Worm (Caenorhabditis elegans) whole organism, L1 larva: ENCODE measurements around the gene C17C3.11.

Experiments
- C16A3.4 ChIP-seq: fragments of 150-350 bp; optimal IDR thresholded peaks from 2 replicates; lab custom pipeline; 2014; ENCODE audit warnings: missing biosample characterization, missing genetic modification characterization
- C34B4.2 ChIP-seq: sonication (generic microtip); optimal IDR thresholded peaks from 2 replicates; lab custom pipeline; 2017; ENCODE audit warnings: mild to moderate bottlenecking, missing genetic modification characterization, missing compliant biosample characterization
- F16B12.6 ChIP-seq: fragments of 150-350 bp; optimal IDR thresholded peaks from 2 replicates; lab custom pipeline; 2014; ENCODE audit warnings: missing biosample characterization, missing genetic modification characterization
- aha-1 ChIP-seq: fragments of 150-350 bp; optimal IDR thresholded peaks from 2 replicates; lab custom pipeline; 2014; ENCODE audit warnings: missing biosample characterization, missing genetic modification characterization
- aly-2 ChIP-seq: fragments of 150-350 bp; optimal IDR thresholded peaks from 2 replicates; lab custom pipeline; 2014; ENCODE audit warnings: missing biosample characterization, missing genetic modification characterization
- blmp-1 ChIP-seq: fragments of 150-350 bp; optimal IDR thresholded peaks from 2 replicates; lab custom pipeline; 2014; ENCODE audit warnings: missing biosample characterization, missing genetic modification characterization
- ceh-8 ChIP-seq: fragments of 200-800 bp; sonication (Bioruptor generic); optimal IDR thresholded peaks from 2 replicates; lab custom pipeline; 2018; ENCODE audit warnings: mild to moderate bottlenecking, missing genetic modification characterization, moderate library complexity, missing compliant biosample characterization
- ceh-90 ChIP-seq: sonication (generic microtip); optimal IDR thresholded peaks from 2 replicates; lab custom pipeline; 2016; ENCODE audit warnings: missing genetic modification characterization, missing compliant biosample characterization
- egl-13 ChIP-seq: sonication (generic microtip); optimal IDR thresholded peaks from 2 replicates; lab custom pipeline; 2016; ENCODE audit warnings: missing genotype, missing genetic modification reagents, missing genetic modification characterization, missing compliant biosample characterization
- elt-3 ChIP-seq, 6 experiments: fragments of 150-350 bp in 1 of 6; sonication (generic microtip); optimal IDR thresholded peaks; 2 replicates each; lab custom pipeline; 2017 to 2018; ENCODE audit warnings: missing biosample characterization in 6 of 6, missing genetic modification characterization in 6 of 6, inconsistent platforms in 1 of 6
- ets-5 ChIP-seq: fragments of 200-800 bp; sonication (Bioruptor generic); IDR thresholded peaks from 2 replicates; pipeline ENCODE4 v1.3.6; 2022; ENCODE audit warnings: missing genetic modification characterization, missing compliant biosample characterization
- fos-1 ChIP-seq: fragments of 150-350 bp; optimal IDR thresholded peaks from 2 replicates; lab custom pipeline; 2014; ENCODE audit warnings: missing biosample characterization, missing genetic modification characterization
- grh-1 ChIP-seq: fragments of 200-800 bp; sonication (Bioruptor generic); IDR thresholded peaks from 2 replicates; pipeline ENCODE4 v1.3.6; 2022; ENCODE audit warnings: missing genetic modification reagents, missing genetic modification characterization, missing compliant biosample characterization
- hlh-17 ChIP-seq: fragments of 200-800 bp; sonication (Bioruptor generic); optimal IDR thresholded peaks from 2 replicates; lab custom pipeline; 2018; ENCODE audit warnings: missing genetic modification characterization, mild to moderate bottlenecking, missing compliant biosample characterization, moderate library complexity, borderline replicate concordance
- hlh-4 ChIP-seq: sonication (generic microtip); optimal IDR thresholded peaks from 2 replicates; lab custom pipeline; 2016; ENCODE audit warnings: mild to moderate bottlenecking, missing genetic modification characterization, missing compliant biosample characterization
- isw-1 ChIP-seq: fragments of 200-800 bp; sonication (Bioruptor generic); IDR thresholded peaks from 2 replicates; pipeline ENCODE4 v1.3.6; 2022; ENCODE audit warnings: missing genetic modification characterization, missing compliant biosample characterization
- lin-14 ChIP-seq: fragments of 200-800 bp; sonication (Bioruptor generic); optimal IDR thresholded peaks from 2 replicates; lab custom pipeline; 2018; ENCODE audit warnings: mild to moderate bottlenecking, missing genetic modification characterization, moderate library complexity, missing compliant biosample characterization
- lin-15B ChIP-seq: fragments of 150-350 bp; sonication (generic microtip); optimal IDR thresholded peaks from 3 replicates; lab custom pipeline; 2014; ENCODE audit warnings: missing biosample characterization, missing genetic modification characterization
- lin-35 ChIP-seq, 2 experiments: fragments of 150-350 bp; optimal IDR thresholded peaks; 2 replicates each; lab custom pipeline; 2014; ENCODE audit warnings: missing biosample characterization in 2 of 2, missing genetic modification characterization in 2 of 2, missing genetic modification reagents in 2 of 2
- lsy-2 ChIP-seq, 2 experiments: fragments of 150-350 bp; optimal IDR thresholded peaks; 2 replicates each; lab custom pipeline; 2014; ENCODE audit warnings: missing biosample characterization in 2 of 2, missing genetic modification characterization in 2 of 2
- mab-9 ChIP-seq: fragments of 200-800 bp; sonication (Bioruptor generic); IDR thresholded peaks from 2 replicates; pipeline ENCODE4 v1.3.6; 2022; ENCODE audit warnings: missing genetic modification reagents, missing genetic modification characterization, missing compliant biosample characterization
- mef-2 ChIP-seq: fragments of 150-350 bp; optimal IDR thresholded peaks from 2 replicates; lab custom pipeline; 2014; ENCODE audit warnings: missing biosample characterization, missing genetic modification characterization
- nhr-12 ChIP-seq: sonication (generic microtip); optimal IDR thresholded peaks from 2 replicates; lab custom pipeline; 2017; ENCODE audit warnings: missing biosample characterization, missing genetic modification characterization
- nhr-20 ChIP-seq: sonication (generic microtip); optimal IDR thresholded peaks from 2 replicates; lab custom pipeline; 2016; ENCODE audit warnings: mild to moderate bottlenecking, missing genetic modification characterization, missing compliant biosample characterization
- nhr-71 ChIP-seq: sonication (generic microtip); optimal IDR thresholded peaks from 2 replicates; lab custom pipeline; 2016; ENCODE audit warnings: mild to moderate bottlenecking, missing genetic modification characterization, moderate library complexity, missing compliant biosample characterization
- nhr-77 ChIP-seq: fragments of 150-350 bp; optimal IDR thresholded peaks from 2 replicates; lab custom pipeline; 2014; ENCODE audit warnings: missing biosample characterization, missing genetic modification characterization
- nhr-84 ChIP-seq: sonication (generic microtip); optimal IDR thresholded peaks from 2 replicates; lab custom pipeline; 2017; ENCODE audit warnings: missing biosample characterization, missing genetic modification characterization
- nhr-90 ChIP-seq: sonication (generic microtip); optimal IDR thresholded peaks from 2 replicates; lab custom pipeline; 2016; ENCODE audit warnings: mild to moderate bottlenecking, missing genetic modification characterization, missing compliant biosample characterization; ENCODE audit not compliant: poor library complexity
- pax-3 ChIP-seq: fragments of 200-800 bp; sonication (Bioruptor generic); optimal IDR thresholded peaks from 2 replicates; lab custom pipeline; 2018; ENCODE audit warnings: mild to moderate bottlenecking, missing genetic modification characterization, moderate library complexity, missing compliant biosample characterization
- pqm-1 ChIP-seq: sonication (generic microtip); optimal IDR thresholded peaks from 3 replicates; lab custom pipeline; 2017; ENCODE audit warnings: missing biosample characterization, missing genetic modification characterization
- rnt-1 ChIP-seq: sonication (generic microtip); optimal IDR thresholded peaks from 2 replicates; lab custom pipeline; 2016; ENCODE audit warnings: mild to moderate bottlenecking, missing genetic modification characterization, moderate library complexity, missing compliant biosample characterization
- snpc-4 ChIP-seq: fragments of 150-350 bp; optimal IDR thresholded peaks from 2 replicates; lab custom pipeline; 2014; ENCODE audit warnings: missing biosample characterization, missing genetic modification characterization
- snu-23 ChIP-seq: sonication (generic microtip); optimal IDR thresholded peaks from 2 replicates; lab custom pipeline; 2016; ENCODE audit warnings: missing genetic modification characterization, missing compliant biosample characterization
- sup-37 ChIP-seq: fragments of 200-800 bp; sonication (Bioruptor generic); optimal IDR thresholded peaks from 2 replicates; lab custom pipeline; 2018; ENCODE audit warnings: mild to moderate bottlenecking, missing genetic modification characterization, missing compliant biosample characterization
- unc-62 ChIP-seq: fragments of 150-350 bp; optimal IDR thresholded peaks from 2 replicates; lab custom pipeline; 2014; ENCODE audit warnings: missing biosample characterization, missing genetic modification reagents, missing genetic modification characterization
- unc-86 ChIP-seq: sonication (generic microtip); optimal IDR thresholded peaks from 2 replicates; lab custom pipeline; 2016; ENCODE audit warnings: missing genetic modification characterization, missing compliant biosample characterization
- unc-98 ChIP-seq: fragments of 200-800 bp; sonication (Bioruptor generic); IDR thresholded peaks from 2 replicates; pipeline ENCODE4 v1.3.6; 2022; ENCODE audit warnings: missing genetic modification characterization, missing compliant biosample characterization
- vab-15 ChIP-seq: sonication (generic microtip); optimal IDR thresholded peaks from 2 replicates; lab custom pipeline; 2017; ENCODE audit warnings: missing genotype, mild to moderate bottlenecking, missing genetic modification characterization, missing compliant biosample characterization
- ztf-11 ChIP-seq, 2 experiments: sonication (generic microtip); optimal IDR thresholded peaks; 2 replicates each; lab custom pipeline; 2016 to 2017; ENCODE audit warnings: missing genetic modification characterization in 2 of 2, missing biosample characterization in 1 of 2, missing compliant biosample characterization in 1 of 2
- ztf-4 ChIP-seq: fragments of 150-350 bp; optimal IDR thresholded peaks from 2 replicates; lab custom pipeline; 2014; ENCODE audit warnings: missing biosample characterization, missing genetic modification characterization

The C17C3.11 gene

DNA sequence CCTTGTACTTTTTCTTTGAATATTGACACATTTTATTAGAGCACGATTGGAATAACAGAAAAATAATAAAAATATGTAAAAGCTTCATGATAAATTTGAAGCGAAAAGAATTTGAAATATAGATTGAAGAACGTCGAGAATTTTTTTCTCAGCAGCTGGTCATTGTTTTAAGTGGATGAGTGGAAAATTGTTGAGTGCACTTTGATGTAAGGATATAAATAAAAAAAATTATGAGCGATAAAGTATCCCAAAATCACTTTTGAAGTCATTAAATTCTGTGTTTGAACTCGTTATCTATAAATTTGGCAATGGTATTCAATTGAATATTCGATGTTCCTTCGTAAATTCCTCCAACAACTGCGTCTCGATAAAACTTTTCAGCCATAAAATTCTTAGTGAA, 7.1 kb downstream of the C17C3.11 start, which contains the start of gene ins-13:
ins-13 (minus strand) TSS at position 101 of the 400 bp plus-strand sequence.
- TF ChIP-seq snpc-4 (no peak), sup-37 (GFP tag; lab: Kevin White, UChicago) (no peak), pax-3 (no peak), ztf-11 (tag; optimal IDR thresholded peaks at IDR 0.05; lab: Kevin White, UChicago) (no peak), hlh-4 (no peak), nhr-77 (tag; lab: Kevin White, UChicago) (no peak), elt-3 (tag; optimal IDR thresholded peaks at IDR 0.05; lab: Kevin White, UChicago) (no peak), ets-5 (no peak), lin-15B (no peak)

DNA sequence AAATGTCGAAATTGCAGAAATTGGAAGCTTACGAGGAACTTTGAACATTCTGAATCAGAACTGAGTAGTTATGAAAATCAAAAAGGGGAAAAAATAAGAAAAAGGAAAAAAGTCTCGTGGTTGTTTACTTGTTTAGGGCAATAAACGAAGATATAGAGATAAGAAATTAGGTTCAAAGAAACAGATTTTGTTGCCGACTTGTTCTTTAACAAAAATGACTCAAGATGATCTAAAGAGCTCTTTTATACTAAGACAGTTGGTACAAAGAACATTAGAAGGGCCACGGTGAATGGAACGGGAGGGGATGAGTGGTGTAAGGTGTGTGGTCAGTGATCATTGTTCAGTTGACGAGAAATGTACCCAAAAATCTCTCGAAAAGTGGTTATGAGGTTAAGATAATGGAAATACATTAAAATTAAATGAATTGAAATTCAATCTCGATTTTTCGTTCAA, 9.8 kb downstream of the C17C3.11 start, which contains the start of gene acdh-2:
acdh-2 (minus strand) TSS at position 51 of the 453 bp plus-strand sequence.
- TF ChIP-seq ceh-90 (no peak), nhr-71 (peak; percentile 51), fos-1 (tag; lab: Kevin White, UChicago) (no peak), snu-23 (peak; percentile 22), unc-98 (GFP tag; lab: Robert Waterston, UW) (no peak), lsy-2 (tag; optimal IDR thresholded peaks at IDR 0.05; lab: Kevin White, UChicago) (no peak)

DNA sequence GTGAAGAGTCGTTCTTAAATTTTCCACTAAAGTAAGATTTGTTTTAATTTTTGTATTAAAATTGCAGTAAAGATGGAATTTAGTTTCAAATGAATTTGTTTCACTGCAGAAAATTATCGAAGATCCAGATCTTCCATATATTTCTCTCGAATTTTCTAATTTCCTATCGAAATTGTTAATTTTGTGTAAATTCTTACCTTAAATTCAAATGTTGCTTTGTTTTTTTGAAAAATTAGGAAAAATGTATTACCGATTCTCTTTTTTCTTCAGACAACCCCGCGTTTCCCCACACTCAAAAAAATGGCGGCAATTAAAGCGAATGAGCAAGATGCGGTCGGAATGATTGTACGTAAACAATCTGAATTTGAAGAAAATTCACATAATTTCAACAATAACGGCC, 12.1 kb downstream of the C17C3.11 start, which contains the start of gene C17C3.6:
C17C3.6 (plus strand) TSS at position 301 of the 400 bp plus-strand sequence.
- TF ChIP-seq egl-13 (tag; lab: Kevin White, UChicago) = no peak
- TF ChIP-seq mef-2 = no peak
- no peak for TF ChIP-seq nhr-77 (tag; lab: Kevin White, UChicago)
- no peak for TF ChIP-seq ets-5
- TF ChIP-seq isw-1 (GFP tag; lab: Robert Waterston, UW) = no peak
- no peak for TF ChIP-seq rnt-1 (tag; lab: Kevin White, UChicago)
- no peak for TF ChIP-seq vab-15 (tag; lab: Kevin White, UChicago)
- no peak for TF ChIP-seq grh-1
- no peak for TF ChIP-seq hlh-17 (GFP tag; lab: Kevin White, UChicago)
- no peak for TF ChIP-seq unc-62 (GFP tag; lab: Kevin White, UChicago)
- TF ChIP-seq aly-2 (tag; lab: Kevin White, UChicago) = no peak
- TF ChIP-seq lin-14 (GFP tag; lab: Kevin White, UChicago) = no peak
- no peak for TF ChIP-seq nhr-90 (tag; lab: Kevin White, UChicago)
- no peak for TF ChIP-seq mab-9 (GFP tag; lab: Robert Waterston, UW)
- no peak for TF ChIP-seq lin-35 (GFP tag; optimal IDR thresholded peaks at IDR 0.05; lab: Kevin White, UChicago)
- TF ChIP-seq unc-86 (tag; lab: Kevin White, UChicago) = no peak
- no peak for TF ChIP-seq ceh-8 (GFP tag; lab: Kevin White, UChicago)
- no peak for TF ChIP-seq lsy-2 (tag; optimal IDR thresholded peaks at IDR 0.05; lab: Kevin White, UChicago)
- TF ChIP-seq, all 84 proteins: peak for 0

DNA sequence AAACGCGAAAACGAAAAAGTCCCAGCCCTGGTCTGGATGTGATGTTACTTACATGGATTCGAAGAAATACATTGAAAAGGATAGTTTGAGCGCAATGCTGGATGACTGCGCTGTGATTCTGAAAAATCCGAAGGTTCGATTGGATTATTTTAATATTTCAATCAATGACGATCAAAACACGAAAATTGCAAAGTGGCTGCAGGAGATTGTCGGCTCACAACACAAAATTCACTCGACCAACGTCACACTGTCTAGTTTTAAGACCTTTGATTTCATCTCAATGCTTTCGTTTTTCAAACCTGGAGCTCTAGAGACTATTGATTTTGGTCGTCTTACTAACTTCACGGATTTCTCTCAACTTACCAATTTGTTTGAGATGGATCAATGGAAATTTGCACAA, 13.9 kb downstream of the C17C3.11 start, which contains the start of gene C17C3.5:
C17C3.5 (plus strand) TSS at position 301 of the 400 bp plus-strand sequence.
- TF ChIP-seq aha-1 (tag; lab: Kevin White, UChicago) (no peak), nhr-84 (tag; lab: Kevin White, UChicago) (no peak), F16B12.6 (tag; lab: Kevin White, UChicago) (no peak), ets-5 (no peak), C34B4.2 (tag; lab: Kevin White, UChicago) (no peak), pqm-1 (tag; lab: Kevin White, UChicago) (no peak), isw-1 (GFP tag; lab: Robert Waterston, UW) (no peak), unc-98 (GFP tag; lab: Robert Waterston, UW) (no peak), nhr-77 (tag; lab: Kevin White, UChicago) (no peak), snu-23 (no peak), nhr-12 (tag; lab: Kevin White, UChicago) (no peak), C16A3.4 (tag; lab: Kevin White, UChicago) (no peak), blmp-1 (tag; lab: Kevin White, UChicago) (no peak), nhr-20 (tag; lab: Kevin White, UChicago) (no peak), ztf-4 (tag; lab: Kevin White, UChicago) (no peak)
